Fruit fly (Drosophila melanogaster) whole organism, embryonic: ENCODE data around the gene CG18269.

Source experiments
- Adf1 ChIP-seq: fragments of 200-800 bp; sonication (Bioruptor generic); IDR thresholded peaks from 2 replicates; pipeline ENCODE4 v1.3.6; 2022; ENCODE audit warnings: missing biosample characterization, missing genetic modification characterization
- C15 ChIP-seq: fragments of 200-800 bp; sonication (Bioruptor generic); IDR thresholded peaks from 3 replicates; pipeline ENCODE4 v1.3.6; 2022; ENCODE audit warnings: missing biosample characterization, missing genetic modification characterization
- CG10979 ChIP-seq: fragments of 200-800 bp; sonication (Bioruptor generic); optimal IDR thresholded peaks from 2 replicates; lab custom pipeline; 2018; ENCODE audit warnings: missing biosample characterization, mild to moderate bottlenecking, missing genetic modification characterization, moderate library complexity
- CG11247 ChIP-seq: fragments of 200-800 bp; sonication (Bioruptor generic); IDR thresholded peaks from 2 replicates; pipeline ENCODE4 v1.3.6; 2022; ENCODE audit warnings: missing biosample characterization, missing genetic modification characterization
- CG12104 ChIP-seq: fragments of 200-800 bp; sonication (Bioruptor generic); optimal IDR thresholded peaks from 3 replicates; lab custom pipeline; 2016; ENCODE audit warnings: missing biosample characterization, missing genetic modification characterization
- CG14050 ChIP-seq: fragments of 200-800 bp; sonication (Bioruptor generic); IDR thresholded peaks from 3 replicates; pipeline ENCODE4 v1.3.6; 2022; ENCODE audit warnings: missing biosample characterization, missing genetic modification characterization
- CG14667 ChIP-seq: fragments of 200-800 bp; sonication (Bioruptor generic); IDR thresholded peaks from 2 replicates; pipeline ENCODE4 v1.3.6; 2022; ENCODE audit warnings: missing biosample characterization, missing genetic modification characterization
- CG1832 ChIP-seq: fragments of 200-800 bp; sonication (Bioruptor generic); optimal IDR thresholded peaks from 2 replicates; lab custom pipeline; 2017; ENCODE audit warnings: missing biosample characterization, mild to moderate bottlenecking, missing genetic modification characterization, inconsistent platforms
- CG18599 ChIP-seq: fragments of 200-800 bp; sonication (Bioruptor generic); optimal IDR thresholded peaks from 3 replicates; lab custom pipeline; 2017; ENCODE audit warnings: missing biosample characterization, missing genetic modification characterization, mild to moderate bottlenecking, moderate library complexity, missing genetic modification reagents
- CG2120 ChIP-seq: fragments of 200-800 bp; sonication (Bioruptor generic); optimal IDR thresholded peaks from 3 replicates; lab custom pipeline; 2016; ENCODE audit warnings: missing biosample characterization, missing genetic modification characterization
- CG2199 ChIP-seq: fragments of 200-800 bp; sonication (Bioruptor generic); IDR thresholded peaks from 3 replicates; pipeline ENCODE4 v1.3.6; 2022; ENCODE audit warnings: missing biosample characterization, missing genetic modification characterization
- CG2202 ChIP-seq: fragments of 200-800 bp; sonication (Bioruptor generic); optimal IDR thresholded peaks from 2 replicates; lab custom pipeline; 2018; ENCODE audit warnings: missing biosample characterization, mild to moderate bottlenecking, missing genetic modification characterization
- CG31224 ChIP-seq: fragments of 200-800 bp; sonication (Bioruptor generic); IDR thresholded peaks from 2 replicates; pipeline ENCODE4 v1.3.6; 2022; ENCODE audit warnings: missing biosample characterization, missing genetic modification characterization
- CG3281 ChIP-seq: fragments of 200-800 bp; sonication (Bioruptor generic); optimal IDR thresholded peaks from 3 replicates; lab custom pipeline; 2017; ENCODE audit warnings: missing biosample characterization, mild to moderate bottlenecking, missing genetic modification characterization
- CG43689 ChIP-seq: fragments of 200-800 bp; sonication (Bioruptor generic); IDR thresholded peaks from 2 replicates; pipeline ENCODE4 v1.3.6; 2022; ENCODE audit warnings: missing biosample characterization, missing genetic modification characterization
- CG4707 ChIP-seq: fragments of 200-800 bp; sonication (Bioruptor generic); optimal IDR thresholded peaks from 2 replicates; lab custom pipeline; 2018; ENCODE audit warnings: missing biosample characterization, mild to moderate bottlenecking, missing genetic modification characterization, moderate library complexity
- CG8359 ChIP-seq: fragments of 200-800 bp; sonication (Bioruptor generic); optimal IDR thresholded peaks from 2 replicates; lab custom pipeline; 2017; ENCODE audit warnings: missing biosample characterization, mild to moderate bottlenecking, missing genetic modification characterization, borderline replicate concordance
- CG9797 ChIP-seq: fragments of 200-800 bp; sonication (Bioruptor generic); optimal IDR thresholded peaks from 3 replicates; lab custom pipeline; 2018; ENCODE audit warnings: missing biosample characterization, mild to moderate bottlenecking, missing genetic modification characterization
- CG9932 ChIP-seq: fragments of 200-800 bp; sonication (Bioruptor generic); IDR thresholded peaks from 2 replicates; pipeline ENCODE4 v1.3.6; 2022; ENCODE audit warnings: missing biosample characterization, missing genetic modification characterization
- Deaf1 ChIP-seq: fragments of 200-800 bp; optimal IDR thresholded peaks from 3 replicates; lab custom pipeline; 2019; ENCODE audit warnings: missing biosample characterization, mild to moderate bottlenecking, missing genetic modification characterization, moderate library complexity
- Ets65A ChIP-seq: fragments of 200-800 bp; sonication (Bioruptor generic); peaks from one replicate; lab custom pipeline; 2016; ENCODE audit warnings: missing biosample characterization, missing genetic modification characterization
- HLH4C ChIP-seq: fragments of 200-800 bp; sonication (Bioruptor generic); IDR thresholded peaks from 3 replicates; pipeline ENCODE4 v1.3.6; 2022; ENCODE audit warnings: missing biosample characterization, missing genetic modification characterization; ENCODE audit not compliant: partially characterized antibody
- Hey ChIP-seq: fragments of 200-800 bp; sonication (Bioruptor generic); optimal IDR thresholded peaks from 3 replicates; lab custom pipeline; 2018; ENCODE audit warnings: missing biosample characterization, mild to moderate bottlenecking, missing genetic modification characterization
- Jarid2 ChIP-seq: fragments of 200-800 bp; sonication (Bioruptor generic); optimal IDR thresholded peaks from 3 replicates; lab custom pipeline; 2017; ENCODE audit warnings: mild to moderate bottlenecking, missing biosample characterization, missing genetic modification reagents, missing genetic modification characterization
- NK7.1 ChIP-seq: fragments of 200-800 bp; sonication (Bioruptor generic); optimal IDR thresholded peaks from 3 replicates; lab custom pipeline; 2016; ENCODE audit warnings: missing biosample characterization, missing genetic modification characterization
- Nf-YA ChIP-seq: fragments of 200-800 bp; sonication (Bioruptor generic); IDR thresholded peaks from 2 replicates; pipeline ENCODE4 v1.3.6; 2022; ENCODE audit warnings: missing biosample characterization, missing genetic modification characterization
- PHDP ChIP-seq: fragments of 200-800 bp; sonication (Bioruptor generic); optimal IDR thresholded peaks from 3 replicates; lab custom pipeline; 2018; ENCODE audit warnings: missing biosample characterization, mild to moderate bottlenecking, missing genetic modification characterization, moderate library complexity
- Sry-β ChIP-seq: fragments of 200-800 bp; sonication (Bioruptor generic); optimal IDR thresholded peaks from 2 replicates; lab custom pipeline; 2018; ENCODE audit warnings: missing biosample characterization, mild to moderate bottlenecking, missing genetic modification characterization, moderate library complexity
- Trl ChIP-seq, 3 experiments: fragments of >200 bp in 2 of 3; fragments of 200-800 bp in 1 of 3; sonication (Bioruptor generic) in 1 of 3; optimal IDR thresholded peaks; 2 replicates in 1 of 3; 3 replicates in 2 of 3; lab custom pipeline; 2016 to 2017; ENCODE audit warnings: missing biosample characterization in 1 of 3, missing genetic modification characterization in 1 of 3
- amos ChIP-seq: fragments of 200-800 bp; sonication (Bioruptor generic); IDR thresholded peaks from 2 replicates; pipeline ENCODE4 v1.3.6; 2022; ENCODE audit warnings: missing biosample characterization, missing genetic modification characterization; ENCODE audit not compliant: partially characterized antibody
- chm ChIP-seq: fragments of 200-800 bp; sonication (Bioruptor generic); IDR thresholded peaks from 2 replicates; pipeline ENCODE4 v1.3.6; 2022; ENCODE audit warnings: missing biosample characterization, missing genetic modification characterization
- crc ChIP-seq: fragments of 200-800 bp; sonication (Bioruptor generic); optimal IDR thresholded peaks from 2 replicates; lab custom pipeline; 2016; ENCODE audit warnings: missing biosample characterization, missing genetic modification characterization
- da ChIP-seq: fragments of 200-800 bp; sonication (Bioruptor generic); optimal IDR thresholded peaks from 2 replicates; lab custom pipeline; 2016; ENCODE audit warnings: missing biosample characterization, missing genetic modification characterization
- dimm ChIP-seq: fragments of 200-800 bp; sonication (Bioruptor generic); IDR thresholded peaks from 2 replicates; pipeline ENCODE4 v1.3.6; 2022; ENCODE audit warnings: missing biosample characterization, missing genetic modification characterization
- fd96Cb ChIP-seq: fragments of 200-800 bp; sonication (Bioruptor generic); optimal IDR thresholded peaks from 2 replicates; lab custom pipeline; 2018; ENCODE audit warnings: missing biosample characterization, mild to moderate bottlenecking, missing genetic modification characterization, moderate library complexity
- gcm2 ChIP-seq: fragments of 200-800 bp; sonication (Bioruptor generic); optimal IDR thresholded peaks from 2 replicates; lab custom pipeline; 2016; ENCODE audit warnings: missing biosample characterization, missing genetic modification characterization
- gem ChIP-seq: fragments of 200-800 bp; sonication (Bioruptor generic); optimal IDR thresholded peaks from 2 replicates; lab custom pipeline; 2019; ENCODE audit warnings: missing biosample characterization, mild to moderate bottlenecking, missing genetic modification characterization, moderate library complexity
- knrl ChIP-seq: fragments of 200-800 bp; sonication (Bioruptor generic); IDR thresholded peaks from 3 replicates; pipeline ENCODE4 v1.3.6; 2022; ENCODE audit warnings: missing biosample characterization, missing genetic modification characterization; ENCODE audit not compliant: partially characterized antibody
- org-1 ChIP-seq: fragments of 200-800 bp; sonication (Bioruptor generic); optimal IDR thresholded peaks from 2 replicates; lab custom pipeline; 2017; ENCODE audit warnings: missing biosample characterization, missing genetic modification characterization
- pum ChIP-seq: fragments of 200-800 bp; sonication (Bioruptor generic); optimal IDR thresholded peaks from 2 replicates; lab custom pipeline; 2016; ENCODE audit warnings: missing biosample characterization, missing genetic modification characterization
- schlank ChIP-seq: fragments of 200-800 bp; sonication (Bioruptor generic); optimal IDR thresholded peaks from 2 replicates; lab custom pipeline; 2018; ENCODE audit warnings: missing biosample characterization, mild to moderate bottlenecking, missing genetic modification characterization
- sna ChIP-seq: fragments of 200-800 bp; sonication (Bioruptor generic); IDR thresholded peaks from 2 replicates; pipeline ENCODE4 v1.3.6; 2022; ENCODE audit warnings: missing biosample characterization, missing genetic modification characterization; ENCODE audit not compliant: partially characterized antibody
- sob ChIP-seq: fragments of 200-800 bp; sonication (Bioruptor generic); IDR thresholded peaks from 2 replicates; pipeline ENCODE4 v1.3.6; 2022; ENCODE audit warnings: missing biosample characterization, missing genetic modification characterization
- sr ChIP-seq: fragments of 200-800 bp; sonication (Bioruptor generic); IDR thresholded peaks from 3 replicates; pipeline ENCODE4 v1.3.6; 2022; ENCODE audit warnings: missing biosample characterization, missing genetic modification characterization
- sug ChIP-seq: fragments of 200-800 bp; optimal IDR thresholded peaks from 2 replicates; lab custom pipeline; 2019; ENCODE audit warnings: missing biosample characterization, mild to moderate bottlenecking, missing genetic modification characterization, moderate library complexity
- tgo ChIP-seq: fragments of 200-800 bp; sonication (Bioruptor generic); IDR thresholded peaks from 3 replicates; pipeline ENCODE4 v1.3.6; 2022; ENCODE audit warnings: missing biosample characterization, missing genetic modification characterization
- tna ChIP-seq: fragments of 200-800 bp; sonication (Bioruptor generic); IDR thresholded peaks from 2 replicates; pipeline ENCODE4 v1.3.6; 2022; ENCODE audit warnings: missing biosample characterization, missing genetic modification characterization; ENCODE audit not compliant: partially characterized antibody
- toy ChIP-seq: fragments of 200-800 bp; sonication (Bioruptor generic); IDR thresholded peaks from 2 replicates; pipeline ENCODE4 v1.3.6; 2022; ENCODE audit warnings: missing biosample characterization, missing genetic modification characterization

CG18269 gene

DNA sequence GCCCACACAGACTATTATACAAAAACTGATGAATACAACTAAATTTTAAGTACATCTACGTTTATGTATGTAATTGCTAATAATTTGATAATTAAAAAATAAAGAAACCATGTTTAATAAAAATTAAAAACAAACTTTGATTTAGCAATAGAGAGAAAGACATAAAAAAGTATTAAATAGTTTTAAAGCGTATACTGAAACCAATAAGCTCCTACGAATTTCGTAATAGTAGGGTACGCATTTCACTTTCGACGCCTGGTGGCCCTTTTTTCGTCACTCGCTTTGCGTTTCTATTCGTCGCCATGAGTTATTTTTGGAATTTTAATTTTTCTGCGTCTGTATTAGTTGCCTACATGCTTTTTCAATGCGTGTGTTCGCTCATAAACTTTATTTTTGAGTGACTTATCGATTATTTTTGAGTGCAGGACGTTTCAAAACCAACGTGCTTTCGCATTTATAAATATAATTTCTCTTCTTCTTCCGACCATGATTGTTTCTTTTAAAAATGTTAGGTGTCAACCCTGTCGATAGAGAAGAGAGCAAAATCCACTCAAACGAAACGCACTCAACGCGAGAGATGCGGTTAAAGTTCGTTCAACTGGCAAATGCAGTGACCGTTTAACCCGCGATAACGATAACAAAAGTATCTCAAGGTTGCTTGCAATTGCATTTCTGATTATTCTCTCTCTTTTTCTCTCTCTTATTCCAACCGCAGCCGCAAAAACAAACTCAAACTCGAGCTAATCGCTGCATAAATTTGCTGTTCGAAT is 4.9 kb upstream of the CG18269 start, which contains the start of gene Oscillin (continued):
- no peak for TF ChIP-seq knrl (GFP tag; lab: Robert Waterston, UW)
- TF ChIP-seq Trl (optimal IDR thresholded peaks at IDR 0.05; lab: Kevin White, UChicago): peak; percentile 54 to 55
- TF ChIP-seq Trl (GFP tag; optimal IDR thresholded peaks at IDR 0.05; lab: Kevin White, UChicago): peak; percentile 36
- TF ChIP-seq toy (GFP tag; lab: Robert Waterston, UW): 0 out of 2 replicates have a peak, but pooled peaks have one; percentile 38
- TF ChIP-seq sug: peak; percentile 66
- TF ChIP-seq CG4707 (GFP tag; lab: Kevin White, UChicago): no peak
- TF ChIP-seq da (GFP tag; lab: Kevin White, UChicago): no peak
- TF ChIP-seq NK7.1 (GFP tag; lab: Kevin White, UChicago): no peak
- TF ChIP-seq CG10979 (tag; lab: Kevin White, UChicago): peak; percentile 88
- peak; percentile 76 for TF ChIP-seq CG11247
- peak; percentile 89 for TF ChIP-seq CG18599 (GFP tag; lab: Kevin White, UChicago)
- peak; percentile 81 for TF ChIP-seq sob
- TF ChIP-seq sna (GFP tag; lab: Robert Waterston, UW): peak; percentile 91
- TF ChIP-seq CG9797: no peak
- peak; percentile 75 for TF ChIP-seq Nf-YA (GFP tag; lab: Robert Waterston, UW)
- TF ChIP-seq Sry-β (GFP tag; lab: Kevin White, UChicago): no peak
- TF ChIP-seq PHDP (tag; lab: Kevin White, UChicago): no peak
- TF ChIP-seq CG2199 (GFP tag; lab: Robert Waterston, UW): 0 out of 3 replicates have a peak, but pooled peaks have one; percentile 25
- TF ChIP-seq CG9932 (GFP tag; lab: Robert Waterston, UW): peak; percentile 72
- no peak for TF ChIP-seq CG43689
- TF ChIP-seq CG3281: peak; percentile 80
- TF ChIP-seq CG14667: peak; percentile 63
- TF ChIP-seq gem (tag; lab: Kevin White, UChicago): peak; percentile 58
- TF ChIP-seq pum (GFP tag; lab: Kevin White, UChicago): peak; percentile 13
- TF ChIP-seq tna (GFP tag; lab: Robert Waterston, UW): peak; percentile 78
- TF ChIP-seq CG12104: peak; percentile 80
- 0 out of 3 replicates have a peak, but pooled peaks have one; percentile 48 for TF ChIP-seq C15 (GFP tag; lab: Robert Waterston, UW)
- TF ChIP-seq HLH4C (GFP tag; lab: Robert Waterston, UW): peak; percentile 84
- TF ChIP-seq CG2120 (GFP tag; lab: Kevin White, UChicago): peak; percentile 12
- TF ChIP-seq CG14050: peak; percentile 68
- TF ChIP-seq sr (GFP tag; lab: Robert Waterston, UW): no peak
- TF ChIP-seq CG8359 (GFP tag; lab: Kevin White, UChicago): peak; percentile 44
- peak; percentile 77; the same call in 1 of the 2 replicates for TF ChIP-seq chm (GFP tag; lab: Robert Waterston, UW)
- no peak for TF ChIP-seq schlank (tag; lab: Kevin White, UChicago)
- no peak for TF ChIP-seq Jarid2 (GFP tag; lab: Kevin White, UChicago)
- TF ChIP-seq Adf1 (GFP tag; lab: Robert Waterston, UW): peak; percentile 16; the same call in 1 of the 2 replicates
- no peak for TF ChIP-seq Hey (tag; lab: Kevin White, UChicago)
- no peak for TF ChIP-seq dimm (GFP tag; lab: Robert Waterston, UW)
- no peak for TF ChIP-seq Ets65A (GFP tag; lab: Kevin White, UChicago)
- peak; percentile 42 for TF ChIP-seq crc
- peak; percentile 88 for TF ChIP-seq tgo
- peak; percentile 22; the same call in 1 of the 2 replicates for TF ChIP-seq amos
- TF ChIP-seq org-1 (GFP tag; lab: Kevin White, UChicago): peak; percentile 52
- TF ChIP-seq gcm2 (GFP tag; lab: Kevin White, UChicago): no peak
- TF ChIP-seq Deaf1 (tag; lab: Kevin White, UChicago): peak; percentile 69
- peak; percentile 80 for TF ChIP-seq fd96Cb
- TF ChIP-seq CG1832 (GFP tag; lab: Kevin White, UChicago): no peak
- peak; percentile 28 for TF ChIP-seq CG2202
- peak; percentile 73 for TF ChIP-seq CG31224 (GFP tag; lab: Robert Waterston, UW)
